Worm (Caenorhabditis elegans) whole organism, L4 larva: ENCODE measurements around the gene rop-1.

ENCODE experiments used
- lin-13 ChIP-seq: fragments of 150-350 bp; optimal IDR thresholded peaks from 2 replicates; lab custom pipeline; 2014; ENCODE audit warnings: missing biosample characterization, missing genetic modification reagents, missing genetic modification characterization
- lsy-2 ChIP-seq, 2 experiments: fragments of 150-350 bp in 1 of 2; sonication (generic microtip) in 1 of 2; optimal IDR thresholded peaks; 2 replicates each; lab custom pipeline; 2014 to 2017; ENCODE audit warnings: missing biosample characterization in 2 of 2, missing genetic modification characterization in 2 of 2

ce11 chrV:10237171-10237570 is 17.7 kb downstream of the rop-1 start:
- TF ChIP-seq lsy-2 (tag; optimal IDR thresholded peaks at IDR 0.05; lab: Kevin White, UChicago) (no peak), lin-13 (GFP tag; lab: Kevin White, UChicago) (no peak)
